Fruit fly (Drosophila melanogaster) whole organism, pupa: ENCODE data around the gene CG14840.

Source experiments
- CG10348 ChIP-seq: fragments of 200-800 bp; sonication (Bioruptor generic); IDR thresholded peaks from 2 replicates; pipeline ENCODE4 v1.3.6; 2022; ENCODE audit warnings: missing biosample characterization, missing genetic modification characterization
- CG12605 ChIP-seq: fragments of 200-800 bp; sonication (Bioruptor generic); IDR thresholded peaks from 2 replicates; pipeline ENCODE4 v1.3.6; 2022; ENCODE audit warnings: missing biosample characterization, missing genetic modification characterization
- CG13204 ChIP-seq: fragments of 200-800 bp; sonication (Bioruptor generic); optimal IDR thresholded peaks from 2 replicates; lab custom pipeline; 2018; ENCODE audit warnings: missing biosample characterization, mild to moderate bottlenecking, missing genetic modification characterization, moderate library complexity
- CG14655 ChIP-seq: fragments of 200-800 bp; sonication (Bioruptor generic); optimal IDR thresholded peaks from 3 replicates; lab custom pipeline; 2017; ENCODE audit warnings: mild to moderate bottlenecking, missing biosample characterization, missing genetic modification reagents, missing genetic modification characterization
- CG15710 ChIP-seq: fragments of 200-800 bp; sonication (Bioruptor generic); optimal IDR thresholded peaks from 2 replicates; lab custom pipeline; 2018; ENCODE audit warnings: missing biosample characterization, mild to moderate bottlenecking, missing genetic modification characterization, moderate library complexity
- CG17806 ChIP-seq: fragments of 200-800 bp; sonication (Bioruptor generic); optimal IDR thresholded peaks from 2 replicates; lab custom pipeline; 2018; ENCODE audit warnings: missing biosample characterization, mild to moderate bottlenecking, missing genetic modification characterization, moderate library complexity
- CG32121 ChIP-seq: fragments of 200-800 bp; sonication (Bioruptor generic); IDR thresholded peaks from 2 replicates; pipeline ENCODE4 v1.3.6; 2022; ENCODE audit warnings: missing biosample characterization, missing genetic modification characterization
- CG34367 ChIP-seq: fragments of 200-800 bp; sonication (Bioruptor generic); optimal IDR thresholded peaks from 2 replicates; lab custom pipeline; 2018; ENCODE audit warnings: missing biosample characterization, mild to moderate bottlenecking, missing genetic modification characterization
- CG4496 ChIP-seq: fragments of 200-800 bp; sonication (Bioruptor generic); IDR thresholded peaks from 3 replicates; pipeline ENCODE4 v1.3.6; 2022; ENCODE audit warnings: missing biosample characterization, missing genetic modification characterization
- CG8159 ChIP-seq: fragments of 200-800 bp; sonication (Bioruptor generic); optimal IDR thresholded peaks from 3 replicates; lab custom pipeline; 2018; ENCODE audit warnings: missing biosample characterization, mild to moderate bottlenecking, missing genetic modification characterization, moderate library complexity
- CG8301 ChIP-seq: fragments of 200-800 bp; sonication (Bioruptor generic); optimal IDR thresholded peaks from 2 replicates; lab custom pipeline; 2018; ENCODE audit warnings: missing biosample characterization, mild to moderate bottlenecking, missing genetic modification characterization
- CG9948 ChIP-seq: fragments of 200-800 bp; sonication (Bioruptor generic); optimal IDR thresholded peaks from 2 replicates; lab custom pipeline; 2018; ENCODE audit warnings: missing biosample characterization, mild to moderate bottlenecking, missing genetic modification characterization, moderate library complexity
- D1 ChIP-seq: fragments of 200-800 bp; sonication (Bioruptor generic); optimal IDR thresholded peaks from 2 replicates; lab custom pipeline; 2018; ENCODE audit warnings: missing biosample characterization, mild to moderate bottlenecking, missing genetic modification characterization, moderate library complexity
- EcR ChIP-seq: fragments of 200-800 bp; sonication (Bioruptor generic); optimal IDR thresholded peaks from 3 replicates; lab custom pipeline; 2019; ENCODE audit warnings: missing biosample characterization, missing genetic modification characterization, mild to moderate bottlenecking, moderate library complexity, missing genetic modification reagents
- Ets98B ChIP-seq: fragments of 200-800 bp; sonication (Bioruptor generic); IDR thresholded peaks from 2 replicates; pipeline ENCODE4 v1.3.6; 2022; ENCODE audit warnings: missing biosample characterization, missing genetic modification characterization
- Pif1A ChIP-seq: fragments of 200-800 bp; sonication (Bioruptor generic); optimal IDR thresholded peaks from 3 replicates; lab custom pipeline; 2016; ENCODE audit warnings: missing biosample characterization, missing genetic modification characterization
- Pif1B ChIP-seq: fragments of 200-800 bp; sonication (Bioruptor generic); optimal IDR thresholded peaks from 3 replicates; lab custom pipeline; 2016; ENCODE audit warnings: missing biosample characterization, missing genetic modification characterization
- Snoo ChIP-seq: fragments of 200-800 bp; sonication (Bioruptor generic); optimal IDR thresholded peaks from 3 replicates; lab custom pipeline; 2017; ENCODE audit warnings: missing biosample characterization, mild to moderate bottlenecking, missing genetic modification characterization, inconsistent platforms
- fd96Ca ChIP-seq: fragments of 200-800 bp; sonication (Bioruptor generic); IDR thresholded peaks from 3 replicates; pipeline ENCODE4 v1.3.6; 2022; ENCODE audit warnings: missing biosample characterization, missing genetic modification characterization
- gl ChIP-seq: fragments of 200-800 bp; sonication (Bioruptor generic); optimal IDR thresholded peaks from 2 replicates; lab custom pipeline; 2018; ENCODE audit warnings: missing biosample characterization, mild to moderate bottlenecking, missing genetic modification characterization
- rn ChIP-seq: fragments of 200-800 bp; sonication (Bioruptor generic); IDR thresholded peaks from 2 replicates; pipeline ENCODE4 v1.3.6; 2022; ENCODE audit warnings: missing biosample characterization, missing genetic modification characterization

The CG14840 gene

dm6 chr3R:14275519-14276172 lies 14.6 kb upstream of the CG14840 start:
- TF ChIP-seq Pif1B (GFP tag; lab: Kevin White, UChicago) = no peak
- TF ChIP-seq CG34367 (tag; lab: Kevin White, UChicago) = peak; percentile 52
- peak; percentile 66 for TF ChIP-seq CG17806 (tag; lab: Kevin White, UChicago)
- TF ChIP-seq CG9948 (tag; lab: Kevin White, UChicago) = no peak
- TF ChIP-seq Snoo (tag; lab: Kevin White, UChicago) = no peak
- TF ChIP-seq EcR (GFP tag; lab: Kevin White, UChicago) = peak; percentile 51
- TF ChIP-seq Pif1A = no peak
- no peak for TF ChIP-seq rn
- peak; percentile 64 for TF ChIP-seq CG15710 (tag; lab: Kevin White, UChicago)
- TF ChIP-seq CG14655 (GFP tag; lab: Kevin White, UChicago) = no peak
- TF ChIP-seq CG8159 = peak; percentile 76
- TF ChIP-seq CG13204 (GFP tag; lab: Kevin White, UChicago) = peak; percentile 32
- 0 out of 3 replicates have a peak, but pooled peaks have one; percentile 23 for TF ChIP-seq CG4496 (GFP tag; lab: Robert Waterston, UW)

dm6 chr3R:14262087-14262486 lies 1.1 kb upstream of the CG14840 start, which contains the start of the genes CG14839 and CG14841:
Gene CG14839 (plus strand): TSS chr3R:14262387.
Gene CG14841 (minus strand): TSS chr3R:14262418.
- TF ChIP-seq CG15710 (tag; lab: Kevin White, UChicago) = no peak
- TF ChIP-seq, all 21 proteins: peak for 0

- TF ChIP-seq CG8301 (tag; lab: Kevin White, UChicago) = no peak
- no peak for TF ChIP-seq Pif1A
- no peak for TF ChIP-seq Pif1B (GFP tag; lab: Kevin White, UChicago)
- no peak for TF ChIP-seq CG32121 (GFP tag; lab: Robert Waterston, UW)
- no peak for TF ChIP-seq D1
- no peak for TF ChIP-seq CG12605 (GFP tag; lab: Robert Waterston, UW)
- TF ChIP-seq EcR (GFP tag; lab: Kevin White, UChicago) = no peak
- TF ChIP-seq CG9948 (tag; lab: Kevin White, UChicago) = no peak
- no peak for TF ChIP-seq Snoo (tag; lab: Kevin White, UChicago)
- TF ChIP-seq CG34367 (tag; lab: Kevin White, UChicago) = no peak
- TF ChIP-seq rn = no peak
- TF ChIP-seq CG17806 (tag; lab: Kevin White, UChicago) = no peak
- TF ChIP-seq CG8159 = no peak
- no peak for TF ChIP-seq CG13204 (GFP tag; lab: Kevin White, UChicago)
- no peak for TF ChIP-seq CG14655 (GFP tag; lab: Kevin White, UChicago)
Observed at dm6 chr3R:14259821-14260220, 1.2 kb downstream of the CG14840 start, which contains the start of gene MetRS-m. Gene MetRS-m (minus strand): TSS chr3R:14259991.

- TF ChIP-seq CG17806 (tag; lab: Kevin White, UChicago) (no peak), Pif1A (no peak), Snoo (tag; lab: Kevin White, UChicago) (no peak), CG4496 (GFP tag; lab: Robert Waterston, UW) (no peak), fd96Ca (no peak), Pif1B (GFP tag; lab: Kevin White, UChicago) (no peak), CG8301 (tag; lab: Kevin White, UChicago) (no peak), EcR (GFP tag; lab: Kevin White, UChicago) (no peak), CG14655 (GFP tag; lab: Kevin White, UChicago) (no peak), CG34367 (tag; lab: Kevin White, UChicago) (no peak), D1 (no peak)
Observed at dm6 chr3R:14255808-14256207, 5.2 kb downstream of the CG14840 start, which contains the start of gene CG43179. Gene CG43179 (plus strand): TSS chr3R:14256108.

- no peak for TF ChIP-seq CG32121 (GFP tag; lab: Robert Waterston, UW)
- TF ChIP-seq CG8301 (tag; lab: Kevin White, UChicago) = no peak
- no peak for TF ChIP-seq EcR (GFP tag; lab: Kevin White, UChicago)
- TF ChIP-seq Ets98B (GFP tag; lab: Robert Waterston, UW) = no peak
- TF ChIP-seq Snoo (tag; lab: Kevin White, UChicago) = no peak
- TF ChIP-seq CG12605 (GFP tag; lab: Robert Waterston, UW) = no peak
- no peak for TF ChIP-seq Pif1A
- no peak for TF ChIP-seq CG10348 (GFP tag; lab: Robert Waterston, UW)
- TF ChIP-seq CG13204 (GFP tag; lab: Kevin White, UChicago) = no peak
- no peak for TF ChIP-seq D1
- no peak for TF ChIP-seq Pif1B (GFP tag; lab: Kevin White, UChicago)
Observed at dm6 chr3R:14245371-14245770, 15.6 kb downstream of the CG14840 start, which contains the start of gene CG9616. Gene CG9616 (minus strand): TSS chr3R:14245471.

- TF ChIP-seq CG17806 (tag; lab: Kevin White, UChicago) (no peak), CG32121 (GFP tag; lab: Robert Waterston, UW) (no peak), CG14655 (GFP tag; lab: Kevin White, UChicago) (no peak), Snoo (tag; lab: Kevin White, UChicago) (no peak), gl (no peak), CG15710 (tag; lab: Kevin White, UChicago) (no peak), fd96Ca (no peak)
- TF ChIP-seq, all 21 proteins: peak for 0
Observed at dm6 chr3R:14244577-14244976, 16.4 kb downstream of the CG14840 start, which contains the start of gene CG43291. Gene CG43291 (minus strand): TSS chr3R:14244677.
